Worm (Caenorhabditis elegans): Measurements from ENCODE around the gene atat-2.

DNA sequence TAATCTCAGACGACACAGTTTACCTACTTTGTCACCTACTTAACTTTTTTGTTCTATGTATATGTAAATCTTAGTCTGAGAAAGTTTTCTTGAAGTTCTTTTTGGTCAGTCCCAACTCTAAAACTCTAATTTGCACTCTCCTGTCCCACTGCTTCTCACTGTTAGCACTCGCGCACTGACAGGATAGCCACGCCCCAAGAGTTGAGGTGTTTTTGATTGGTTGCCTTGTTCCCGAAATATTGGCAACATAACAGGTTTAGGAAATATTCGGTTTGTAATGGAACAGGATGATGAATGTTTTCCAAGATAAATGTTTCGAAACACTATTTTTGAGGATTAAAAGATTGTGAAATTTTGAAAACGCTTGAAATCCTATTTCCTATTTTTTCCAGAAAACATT is 31.8 kb upstream of the atat-2 start:
- TF ChIP-seq egl-27 (tag; optimal IDR thresholded peaks at IDR 0.05), result no peak
- TF ChIP-seq mdl-1 (tag; optimal IDR thresholded peaks at IDR 0.05), result no peak
- no peak for TF ChIP-seq ceh-82 (tag; optimal IDR thresholded peaks at IDR 0.05)
- no peak for TF ChIP-seq nhr-77 (tag; optimal IDR thresholded peaks at IDR 0.05)
- no peak for TF ChIP-seq elt-1 (tag; optimal IDR thresholded peaks at IDR 0.05)
- TF ChIP-seq pha-4 (tag; optimal IDR thresholded peaks at IDR 0.05), result no peak
- no peak for TF ChIP-seq unc-39 (tag; optimal IDR thresholded peaks at IDR 0.05)
- TF ChIP-seq nhr-237 (tag; optimal IDR thresholded peaks at IDR 0.05), result no peak
- TF ChIP-seq aly-2 (tag; optimal IDR thresholded peaks at IDR 0.05), result no peak
